Worm (Caenorhabditis elegans) whole organism, L4/young adult: ENCODE results near the gene R05G9.3.

Experiments
- dao-5 ChIP-seq: sonication (generic microtip); optimal IDR thresholded peaks from 2 replicates; lab custom pipeline; 2016; ENCODE audit warnings: missing genotype, missing genetic modification characterization, moderate library complexity, missing compliant biosample characterization
- him-1 ChIP-seq: sonication (generic microtip); optimal IDR thresholded peaks from 2 replicates; lab custom pipeline; 2016; ENCODE audit warnings: missing genotype, missing genetic modification reagents, missing genetic modification characterization, missing compliant biosample characterization

- TF ChIP-seq him-1: no peak
- no peak for TF ChIP-seq dao-5
Observed at ce11 chrII:6470985-6471384, 30.3 kb downstream of the R05G9.3 start, which contains the start of gene dgk-5.
